Worm (Caenorhabditis elegans) whole organism, L1 larva: Measurements from ENCODE around the gene set-8.
A peak's percentile ranks its signal among the peaks of the same experiment; 100 is the strongest.

Source experiments
- C04F5.9 ChIP-seq: sonication (generic microtip); optimal IDR thresholded peaks from 2 replicates; lab custom pipeline; 2016; ENCODE audit warnings: missing genetic modification characterization, missing compliant biosample characterization
- C16A3.4 ChIP-seq: fragments of 150-350 bp; optimal IDR thresholded peaks from 2 replicates; lab custom pipeline; 2014; ENCODE audit warnings: missing biosample characterization, missing genetic modification characterization
- Y116A8C.19 ChIP-seq: sonication (generic microtip); optimal IDR thresholded peaks from 2 replicates; lab custom pipeline; 2016; ENCODE audit warnings: missing compliant biosample characterization, missing genetic modification characterization, borderline replicate concordance
- aly-2 ChIP-seq: fragments of 150-350 bp; optimal IDR thresholded peaks from 2 replicates; lab custom pipeline; 2014; ENCODE audit warnings: missing biosample characterization, missing genetic modification characterization
- ceh-63 ChIP-seq: fragments of 200-800 bp; sonication (Bioruptor generic); optimal IDR thresholded peaks from 2 replicates; lab custom pipeline; 2018; ENCODE audit warnings: mild to moderate bottlenecking, missing genetic modification characterization, missing compliant biosample characterization
- ceh-8 ChIP-seq: fragments of 200-800 bp; sonication (Bioruptor generic); optimal IDR thresholded peaks from 2 replicates; lab custom pipeline; 2018; ENCODE audit warnings: mild to moderate bottlenecking, missing genetic modification characterization, moderate library complexity, missing compliant biosample characterization
- ceh-82 ChIP-seq, 3 experiments: fragments of 150-350 bp in 1 of 3; sonication (generic microtip) in 2 of 3; optimal IDR thresholded peaks; 2 replicates each; lab custom pipeline; 2014 to 2017; ENCODE audit warnings: missing biosample characterization in 3 of 3, missing genetic modification characterization in 3 of 3
- ceh-88 ChIP-seq: fragments of 200-800 bp; sonication (Bioruptor generic); IDR thresholded peaks from 2 replicates; pipeline ENCODE4 v1.3.6; 2022; ENCODE audit warnings: missing genetic modification characterization, missing compliant biosample characterization
- ceh-90 ChIP-seq: sonication (generic microtip); optimal IDR thresholded peaks from 2 replicates; lab custom pipeline; 2016; ENCODE audit warnings: missing genetic modification characterization, missing compliant biosample characterization
- ces-1 ChIP-seq: fragments of 150-350 bp; optimal IDR thresholded peaks from 2 replicates; lab custom pipeline; 2014; ENCODE audit warnings: missing biosample characterization, missing genetic modification reagents, missing genetic modification characterization
- dpl-1 ChIP-seq, 3 experiments: fragments of 150-350 bp in 2 of 3; sonication (generic microtip) in 1 of 3; optimal IDR thresholded peaks; 2 replicates each; lab custom pipeline; 2014 to 2017; ENCODE audit warnings: missing biosample characterization in 3 of 3, missing genetic modification characterization in 3 of 3, missing genetic modification reagents in 3 of 3
- dsc-1 ChIP-seq: sonication (generic microtip); optimal IDR thresholded peaks from 2 replicates; lab custom pipeline; 2016; ENCODE audit warnings: mild to moderate bottlenecking, missing genetic modification characterization, missing compliant biosample characterization
- efl-3 ChIP-seq: fragments of 200-800 bp; sonication (Bioruptor generic); optimal IDR thresholded peaks from 2 replicates; lab custom pipeline; 2018; ENCODE audit warnings: mild to moderate bottlenecking, missing genetic modification characterization, missing compliant biosample characterization
- egl-13 ChIP-seq: sonication (generic microtip); optimal IDR thresholded peaks from 2 replicates; lab custom pipeline; 2016; ENCODE audit warnings: missing genotype, missing genetic modification reagents, missing genetic modification characterization, missing compliant biosample characterization
- elt-2 ChIP-seq: sonication (generic microtip); optimal IDR thresholded peaks from 2 replicates; lab custom pipeline; 2016; ENCODE audit warnings: missing genetic modification characterization, mild to moderate bottlenecking, inconsistent platforms, missing compliant biosample characterization, missing genetic modification reagents
- ets-5 ChIP-seq: fragments of 200-800 bp; sonication (Bioruptor generic); IDR thresholded peaks from 2 replicates; pipeline ENCODE4 v1.3.6; 2022; ENCODE audit warnings: missing genetic modification characterization, missing compliant biosample characterization
- fkh-10 ChIP-seq: sonication (generic microtip); optimal IDR thresholded peaks from 2 replicates; lab custom pipeline; 2017; ENCODE audit warnings: missing biosample characterization, missing genetic modification reagents, missing genetic modification characterization
- fkh-8 ChIP-seq: sonication (generic microtip); optimal IDR thresholded peaks from 2 replicates; lab custom pipeline; 2016; ENCODE audit warnings: mild to moderate bottlenecking, missing genetic modification characterization, missing compliant biosample characterization
- grh-1 ChIP-seq: fragments of 200-800 bp; sonication (Bioruptor generic); IDR thresholded peaks from 2 replicates; pipeline ENCODE4 v1.3.6; 2022; ENCODE audit warnings: missing genetic modification reagents, missing genetic modification characterization, missing compliant biosample characterization
- hlh-17 ChIP-seq: fragments of 200-800 bp; sonication (Bioruptor generic); optimal IDR thresholded peaks from 2 replicates; lab custom pipeline; 2018; ENCODE audit warnings: missing genetic modification characterization, mild to moderate bottlenecking, missing compliant biosample characterization, moderate library complexity, borderline replicate concordance
- hlh-4 ChIP-seq: sonication (generic microtip); optimal IDR thresholded peaks from 2 replicates; lab custom pipeline; 2016; ENCODE audit warnings: mild to moderate bottlenecking, missing genetic modification characterization, missing compliant biosample characterization
- hpl-2 ChIP-seq: fragments of 150-350 bp; optimal IDR thresholded peaks from 2 replicates; lab custom pipeline; 2014; ENCODE audit warnings: missing biosample characterization, missing genetic modification reagents, missing genetic modification characterization
- lin-13 ChIP-seq: fragments of 150-350 bp; optimal IDR thresholded peaks from 2 replicates; lab custom pipeline; 2014; ENCODE audit warnings: missing biosample characterization, missing genetic modification reagents, missing genetic modification characterization
- lin-14 ChIP-seq: fragments of 200-800 bp; sonication (Bioruptor generic); optimal IDR thresholded peaks from 2 replicates; lab custom pipeline; 2018; ENCODE audit warnings: mild to moderate bottlenecking, missing genetic modification characterization, moderate library complexity, missing compliant biosample characterization
- lin-15B ChIP-seq: fragments of 150-350 bp; sonication (generic microtip); optimal IDR thresholded peaks from 3 replicates; lab custom pipeline; 2014; ENCODE audit warnings: missing biosample characterization, missing genetic modification characterization
- lin-35 ChIP-seq, 2 experiments: fragments of 150-350 bp; optimal IDR thresholded peaks; 2 replicates each; lab custom pipeline; 2014; ENCODE audit warnings: missing biosample characterization in 2 of 2, missing genetic modification characterization in 2 of 2, missing genetic modification reagents in 2 of 2
- lir-3 ChIP-seq: sonication (generic microtip); optimal IDR thresholded peaks from 2 replicates; lab custom pipeline; 2016; ENCODE audit warnings: mild to moderate bottlenecking, missing genetic modification characterization, moderate library complexity, missing compliant biosample characterization; ENCODE audit not compliant: poor library complexity
- lsy-2 ChIP-seq, 2 experiments: fragments of 150-350 bp; optimal IDR thresholded peaks; 2 replicates each; lab custom pipeline; 2014; ENCODE audit warnings: missing biosample characterization in 2 of 2, missing genetic modification characterization in 2 of 2
- mdl-1 ChIP-seq, 2 experiments: fragments of 150-350 bp; optimal IDR thresholded peaks; 2 replicates each; lab custom pipeline; 2014 to 2017; ENCODE audit warnings: missing biosample characterization in 2 of 2, missing genetic modification characterization in 2 of 2, inconsistent platforms in 1 of 2
- mef-2 ChIP-seq: fragments of 150-350 bp; optimal IDR thresholded peaks from 2 replicates; lab custom pipeline; 2014; ENCODE audit warnings: missing biosample characterization, missing genetic modification characterization
- mep-1 ChIP-seq: fragments of 150-350 bp; optimal IDR thresholded peaks from 2 replicates; lab custom pipeline; 2014; ENCODE audit warnings: missing biosample characterization, missing genetic modification characterization
- nhr-20 ChIP-seq: sonication (generic microtip); optimal IDR thresholded peaks from 2 replicates; lab custom pipeline; 2016; ENCODE audit warnings: mild to moderate bottlenecking, missing genetic modification characterization, missing compliant biosample characterization
- nhr-71 ChIP-seq: sonication (generic microtip); optimal IDR thresholded peaks from 2 replicates; lab custom pipeline; 2016; ENCODE audit warnings: mild to moderate bottlenecking, missing genetic modification characterization, moderate library complexity, missing compliant biosample characterization
- nhr-76 ChIP-seq: sonication (generic microtip); optimal IDR thresholded peaks from 2 replicates; lab custom pipeline; 2017; ENCODE audit warnings: missing biosample characterization, missing genetic modification characterization
- nhr-77 ChIP-seq: fragments of 150-350 bp; optimal IDR thresholded peaks from 2 replicates; lab custom pipeline; 2014; ENCODE audit warnings: missing biosample characterization, missing genetic modification characterization
- nhr-90 ChIP-seq: sonication (generic microtip); optimal IDR thresholded peaks from 2 replicates; lab custom pipeline; 2016; ENCODE audit warnings: mild to moderate bottlenecking, missing genetic modification characterization, missing compliant biosample characterization; ENCODE audit not compliant: poor library complexity
- rnt-1 ChIP-seq: sonication (generic microtip); optimal IDR thresholded peaks from 2 replicates; lab custom pipeline; 2016; ENCODE audit warnings: mild to moderate bottlenecking, missing genetic modification characterization, moderate library complexity, missing compliant biosample characterization
- snpc-4 ChIP-seq: fragments of 150-350 bp; optimal IDR thresholded peaks from 2 replicates; lab custom pipeline; 2014; ENCODE audit warnings: missing biosample characterization, missing genetic modification characterization
- sox-4 ChIP-seq: sonication (generic microtip); optimal IDR thresholded peaks from 2 replicates; lab custom pipeline; 2016; ENCODE audit warnings: missing genetic modification characterization, missing compliant biosample characterization
- sptf-1 ChIP-seq: fragments of 150-350 bp; optimal IDR thresholded peaks from 2 replicates; lab custom pipeline; 2014; ENCODE audit warnings: missing biosample characterization, missing genetic modification characterization
- sup-37 ChIP-seq: fragments of 200-800 bp; sonication (Bioruptor generic); optimal IDR thresholded peaks from 2 replicates; lab custom pipeline; 2018; ENCODE audit warnings: mild to moderate bottlenecking, missing genetic modification characterization, missing compliant biosample characterization
- unc-130 ChIP-seq: fragments of 150-350 bp; optimal IDR thresholded peaks from 2 replicates; lab custom pipeline; 2017; ENCODE audit warnings: missing biosample characterization, missing genetic modification characterization, inconsistent platforms
- unc-30 ChIP-seq: sonication (generic microtip); optimal IDR thresholded peaks from 2 replicates; lab custom pipeline; 2017; ENCODE audit warnings: missing biosample characterization, missing genetic modification characterization
- unc-86 ChIP-seq: sonication (generic microtip); optimal IDR thresholded peaks from 2 replicates; lab custom pipeline; 2016; ENCODE audit warnings: missing genetic modification characterization, missing compliant biosample characterization
- unc-98 ChIP-seq: fragments of 200-800 bp; sonication (Bioruptor generic); IDR thresholded peaks from 2 replicates; pipeline ENCODE4 v1.3.6; 2022; ENCODE audit warnings: missing genetic modification characterization, missing compliant biosample characterization
- vab-15 ChIP-seq: sonication (generic microtip); optimal IDR thresholded peaks from 2 replicates; lab custom pipeline; 2017; ENCODE audit warnings: missing genotype, mild to moderate bottlenecking, missing genetic modification characterization, missing compliant biosample characterization
- xbp-1 ChIP-seq: sonication (generic microtip); optimal IDR thresholded peaks from 2 replicates; lab custom pipeline; 2016; ENCODE audit warnings: missing genetic modification characterization, missing compliant biosample characterization
- zip-4 ChIP-seq: fragments of 200-800 bp; sonication (Bioruptor generic); optimal IDR thresholded peaks from 2 replicates; lab custom pipeline; 2018; ENCODE audit warnings: mild to moderate bottlenecking, missing genetic modification characterization, moderate library complexity, missing compliant biosample characterization
- ztf-11 ChIP-seq, 2 experiments: sonication (generic microtip); optimal IDR thresholded peaks; 2 replicates each; lab custom pipeline; 2016 to 2017; ENCODE audit warnings: missing genetic modification characterization in 2 of 2, missing biosample characterization in 1 of 2, missing compliant biosample characterization in 1 of 2

Gene set-8

ce11 chrX:13443283-13443682 lies 3.2 kb upstream of the set-8 start:
- no peak for TF ChIP-seq lir-3 (tag; lab: Kevin White, UChicago)
- no peak for TF ChIP-seq Y116A8C.19 (tag; lab: Kevin White, UChicago)
- TF ChIP-seq unc-30 (tag; lab: Kevin White, UChicago) = no peak
- TF ChIP-seq mdl-1 (tag; optimal IDR thresholded peaks at IDR 0.05; lab: Kevin White, UChicago) = no peak
- TF ChIP-seq hlh-4 (tag; lab: Kevin White, UChicago) = no peak
- no peak for TF ChIP-seq efl-3 (GFP tag; lab: Kevin White, UChicago)
- no peak for TF ChIP-seq unc-98 (GFP tag; lab: Robert Waterston, UW)
- no peak for TF ChIP-seq unc-130 (tag; lab: Kevin White, UChicago)
- TF ChIP-seq hlh-17 (GFP tag; lab: Kevin White, UChicago) = no peak
- TF ChIP-seq fkh-10 (GFP tag; lab: Kevin White, UChicago) = no peak
- TF ChIP-seq lin-13 (GFP tag; lab: Kevin White, UChicago) = no peak
- no peak for TF ChIP-seq ceh-90 (tag; lab: Kevin White, UChicago)
- no peak for TF ChIP-seq zip-4
- TF ChIP-seq lsy-2 (tag; optimal IDR thresholded peaks at IDR 0.05; lab: Kevin White, UChicago) = no peak
- TF ChIP-seq hpl-2 = no peak
- TF ChIP-seq mef-2 (tag; lab: Kevin White, UChicago) = no peak
- no peak for TF ChIP-seq sup-37 (GFP tag; lab: Kevin White, UChicago)
- TF ChIP-seq vab-15 (tag; lab: Kevin White, UChicago) = no peak
- TF ChIP-seq C04F5.9 (tag; lab: Kevin White, UChicago) = no peak
- no peak for TF ChIP-seq aly-2

- TF ChIP-seq ceh-63 (GFP tag; lab: Kevin White, UChicago) = no peak
- no peak for TF ChIP-seq unc-130 (tag; lab: Kevin White, UChicago)
- TF ChIP-seq lin-15B (tag; lab: Kevin White, UChicago) = no peak
- no peak for TF ChIP-seq ceh-8
- no peak for TF ChIP-seq hlh-17 (GFP tag; lab: Kevin White, UChicago)
- TF ChIP-seq grh-1 (GFP tag; lab: Robert Waterston, UW) = no peak
- TF ChIP-seq rnt-1 = no peak
- no peak for TF ChIP-seq fkh-10 (GFP tag; lab: Kevin White, UChicago)
- TF ChIP-seq elt-2 (tag; lab: Kevin White, UChicago) = no peak
- TF ChIP-seq nhr-76 = no peak
- TF ChIP-seq ztf-11 (tag; optimal IDR thresholded peaks at IDR 0.05; lab: Kevin White, UChicago) = no peak
- TF ChIP-seq lin-14 = no peak
- no peak for TF ChIP-seq ces-1 (GFP tag; lab: Kevin White, UChicago)
- TF ChIP-seq egl-13 (tag; lab: Kevin White, UChicago) = no peak
- TF ChIP-seq ets-5 = no peak
- TF ChIP-seq sptf-1 (tag; lab: Kevin White, UChicago) = no peak
Observed at ce11 chrX:13444267-13444666, 2.3 kb upstream of the set-8 start.

ce11 chrX:13448665-13449099 lies 2.2 kb downstream of the set-8 start:
- TF ChIP-seq nhr-71 (tag; lab: Kevin White, UChicago) (peak; percentile 75), snpc-4 (tag; lab: Kevin White, UChicago) (peak; percentile 13), dpl-1 (GFP tag; optimal IDR thresholded peaks at IDR 0.05; lab: Kevin White, UChicago) (peak in 1 of 3 experiments; percentile 10), nhr-77 (tag; lab: Kevin White, UChicago) (peak; percentile 34), lin-35 (GFP tag; optimal IDR thresholded peaks at IDR 0.05; lab: Kevin White, UChicago) (peak; percentile 28 to 67), mdl-1 (tag; optimal IDR thresholded peaks at IDR 0.05; lab: Kevin White, UChicago) (peak in 1 of 2 experiments; percentile 56), xbp-1 (peak; percentile 47), ceh-8 (peak; percentile 48), lin-15B (tag; lab: Kevin White, UChicago) (peak; percentile 7), grh-1 (GFP tag; lab: Robert Waterston, UW) (peak; percentile 56), mep-1 (tag; lab: Kevin White, UChicago) (peak; percentile 57), rnt-1 (peak; percentile 68), ceh-88 (GFP tag; lab: Robert Waterston, UW) (peak; percentile 31; the same call in 1 of the 2 replicates), ceh-82 (tag; optimal IDR thresholded peaks at IDR 0.05; lab: Kevin White, UChicago) (peak; percentile 43 to 44 (median 44)), fkh-8 (peak; percentile 56), nhr-90 (tag; lab: Kevin White, UChicago) (peak; percentile 75), nhr-20 (peak; percentile 60), sox-4 (peak; percentile 69), dsc-1 (tag; lab: Kevin White, UChicago) (peak; percentile 84), C16A3.4 (peak; percentile 34), elt-2 (tag; lab: Kevin White, UChicago) (peak; percentile 32), unc-86 (peak; percentile 38)
